Fruit fly (Drosophila melanogaster): ENCODE results near the gene Ddr.

The Ddr gene

dm6 chr2L:6343084-6343873 lies 90.4 kb downstream of the Ddr start (continued):
- TF ChIP-seq bbx (GFP tag; IDR thresholded peaks at IDR 0.05; ENCODE audit: partially characterized antibody) = peak; percentile 50
- no peak for TF ChIP-seq CG1832 (GFP tag; optimal IDR thresholded peaks at IDR 0.05)
- no peak for TF ChIP-seq CG30431 (GFP tag; optimal IDR thresholded peaks at IDR 0.05)
- no peak for TF ChIP-seq CG13123 (GFP tag; optimal IDR thresholded peaks at IDR 0.05)
- TF ChIP-seq dati (GFP tag; IDR thresholded peaks at IDR 0.05) = no peak
- peak; percentile 3 for TF ChIP-seq CG1647 (GFP tag; optimal IDR thresholded peaks at IDR 0.05)
- TF ChIP-seq Nf-YC (tag; optimal IDR thresholded peaks at IDR 0.05) = peak; percentile 26
- no peak for TF ChIP-seq CG9817 (tag; optimal IDR thresholded peaks at IDR 0.05)
- no peak for TF ChIP-seq NfI (GFP tag; optimal IDR thresholded peaks at IDR 0.05)
- no peak for TF ChIP-seq abd-A (tag; optimal IDR thresholded peaks at IDR 0.05)
- TF ChIP-seq eyg (GFP tag; optimal IDR thresholded peaks at IDR 0.05) = no peak
- no peak for TF ChIP-seq fd96Cb (tag; optimal IDR thresholded peaks at IDR 0.05)
- no peak for TF ChIP-seq ara (GFP tag; IDR thresholded peaks at IDR 0.05)
- peak; percentile 68 for TF ChIP-seq vvl (GFP tag; IDR thresholded peaks at IDR 0.05)
- TF ChIP-seq gsb (GFP tag; IDR thresholded peaks at IDR 0.05) = no peak
- TF ChIP-seq PHDP (tag; optimal IDR thresholded peaks at IDR 0.05) = no peak
- no peak for TF ChIP-seq CG1603 (tag; optimal IDR thresholded peaks at IDR 0.05)
- no peak for TF ChIP-seq NC2α (GFP tag; optimal IDR thresholded peaks at IDR 0.05)
- no peak for TF ChIP-seq Atf-2 (GFP tag; optimal IDR thresholded peaks at IDR 0.05)
- peak; percentile 14; the same call in 1 of the 3 replicates for TF ChIP-seq row (GFP tag; IDR thresholded peaks at IDR 0.05)
- peak; percentile 56 for TF ChIP-seq YL-1 (GFP tag; optimal IDR thresholded peaks at IDR 0.05)
- TF ChIP-seq CG10267 (tag; optimal IDR thresholded peaks at IDR 0.05) = peak; percentile 23
- TF ChIP-seq gsb-n (tag; optimal IDR thresholded peaks at IDR 0.05) = no peak
- TF ChIP-seq emc (GFP tag; optimal IDR thresholded peaks at IDR 0.05) = no peak
- TF ChIP-seq Sox100B (GFP tag; optimal IDR thresholded peaks at IDR 0.05) = no peak
- TF ChIP-seq Optix (GFP tag; IDR thresholded peaks at IDR 0.05) = no peak
- no peak for TF ChIP-seq CG3995 (GFP tag; optimal IDR thresholded peaks at IDR 0.05)
- no peak for TF ChIP-seq Doc3 (GFP tag; IDR thresholded peaks at IDR 0.05; ENCODE audit: partially characterized antibody)
- TF ChIP-seq CG6272 (GFP tag; IDR thresholded peaks at IDR 0.05) = no peak; the same call in 1 of the 2 replicates
- TF ChIP-seq Atf6 (GFP tag; IDR thresholded peaks at IDR 0.05) = no peak
- TF ChIP-seq CG1024 (GFP tag; IDR thresholded peaks at IDR 0.05) = no peak
- TF ChIP-seq CG4424 (GFP tag; optimal IDR thresholded peaks at IDR 0.05) = no peak
- TF ChIP-seq Ssrp (tag; optimal IDR thresholded peaks at IDR 0.05) = no peak
- TF ChIP-seq az2 (GFP tag; optimal IDR thresholded peaks at IDR 0.05) = no peak
- TF ChIP-seq stc (GFP tag; IDR thresholded peaks at IDR 0.05) = no peak
- TF ChIP-seq TFAM (GFP tag; optimal IDR thresholded peaks at IDR 0.05) = no peak
- TF ChIP-seq cwo (GFP tag; optimal IDR thresholded peaks at IDR 0.05) = peak; percentile 47
- no peak for TF ChIP-seq lbe (GFP tag; optimal IDR thresholded peaks at IDR 0.05)
- no peak for TF ChIP-seq nom (GFP tag; optimal IDR thresholded peaks at IDR 0.05)
- no peak for TF ChIP-seq CG12744 (GFP tag; optimal IDR thresholded peaks at IDR 0.05)
- TF ChIP-seq mam (GFP tag; optimal IDR thresholded peaks at IDR 0.05) = no peak
- no peak for TF ChIP-seq CG4360 (GFP tag; IDR thresholded peaks at IDR 0.05)
- TF ChIP-seq hb (GFP tag; IDR thresholded peaks at IDR 0.05; ENCODE audit: partially characterized antibody) = no peak
- TF ChIP-seq corto (GFP tag; optimal IDR thresholded peaks at IDR 0.05) = no peak
- no peak for TF ChIP-seq org-1 (GFP tag; optimal IDR thresholded peaks at IDR 0.05)
- peak; percentile 43; the same call in 1 of the 2 replicates for TF ChIP-seq CG14441 (GFP tag; IDR thresholded peaks at IDR 0.05)
- no peak for TF ChIP-seq cg (GFP tag; optimal IDR thresholded peaks at IDR 0.05)
- no peak for TF ChIP-seq CG13775 (GFP tag; optimal IDR thresholded peaks at IDR 0.05)
- TF ChIP-seq lab (GFP tag; optimal IDR thresholded peaks at IDR 0.05) = peak; percentile 27
- TF ChIP-seq Ets97D (GFP tag; optimal IDR thresholded peaks at IDR 0.05) = peak; percentile 31

Measured in whole organism, embryonic.